Worm (Caenorhabditis elegans) whole organism, young adult: ENCODE measurements around the gene ddn-3.

Experiments used
- F10E7.11 ChIP-seq: sonication (generic microtip); optimal IDR thresholded peaks from 2 replicates; lab custom pipeline; 2017; ENCODE audit warnings: mild to moderate bottlenecking, missing genetic modification characterization, moderate library complexity, missing compliant biosample characterization
- F57A8.1 ChIP-seq: fragments of 200-800 bp; sonication (Bioruptor generic); optimal IDR thresholded peaks from 2 replicates; lab custom pipeline; 2018; ENCODE audit warnings: mild to moderate bottlenecking, missing genetic modification characterization, moderate library complexity, missing compliant biosample characterization
- ama-1 ChIP-seq, 3 experiments: fragments of 150-350 bp in 1 of 3; sonication (generic microtip) in 2 of 3; optimal IDR thresholded peaks; 2 replicates each; lab custom pipeline; 2014 to 2018; ENCODE audit warnings: missing biosample characterization in 2 of 3, missing genetic modification characterization in 2 of 3, missing genetic modification reagents in 2 of 3
- egl-18 ChIP-seq: fragments of 200-800 bp; sonication (Bioruptor generic); IDR thresholded peaks from 2 replicates; pipeline ENCODE4 v1.3.6; 2022; ENCODE audit warnings: missing genetic modification reagents, missing genetic modification characterization, missing compliant biosample characterization
- let-526 ChIP-seq: fragments of 200-800 bp; sonication (Bioruptor generic); IDR thresholded peaks from 2 replicates; pipeline ENCODE4 v1.3.6; 2022; ENCODE audit warnings: missing genetic modification reagents, missing genetic modification characterization, missing compliant biosample characterization
- pha-4 ChIP-seq: fragments of 150-350 bp; sonication (generic microtip); optimal IDR thresholded peaks from 2 replicates; lab custom pipeline; 2014; ENCODE audit warnings: missing biosample characterization, missing genetic modification reagents, missing genetic modification characterization

- TF ChIP-seq ama-1 (optimal IDR thresholded peaks at IDR 0.05; lab: Kevin White, UChicago) = no peak
- TF ChIP-seq ama-1 (GFP tag; optimal IDR thresholded peaks at IDR 0.05; lab: Kevin White, UChicago) = no peak
- TF ChIP-seq let-526 = no peak
- no peak for TF ChIP-seq pha-4 (tag; lab: Kevin White, UChicago)
- TF ChIP-seq F57A8.1 (GFP tag; lab: Kevin White, UChicago) = no peak
- TF ChIP-seq egl-18 (GFP tag; lab: Robert Waterston, UW) = no peak
- no peak for TF ChIP-seq F10E7.11
Observed at ce11 chrV:14324502-14325467, 13.8 kb upstream of the ddn-3 start, which contains the start of the genes F47B8.4 and F47B8.18.
